Fruit fly (Drosophila melanogaster) whole organism, adult: ENCODE data around the gene CG13314.

Source experiments
- CG11617 ChIP-seq: fragments of 200-800 bp; sonication (Bioruptor generic); optimal IDR thresholded peaks from 2 replicates; lab custom pipeline; 2017; ENCODE audit warnings: mild to moderate bottlenecking, missing biosample characterization, missing genetic modification reagents, missing genetic modification characterization
- CG12768 ChIP-seq: fragments of 200-800 bp; sonication (Bioruptor generic); optimal IDR thresholded peaks from 2 replicates; lab custom pipeline; 2017; ENCODE audit warnings: missing biosample characterization, missing genetic modification characterization, mild to moderate bottlenecking, moderate library complexity, missing genetic modification reagents
- CG14711 ChIP-seq: fragments of 200-800 bp; sonication (Bioruptor generic); optimal IDR thresholded peaks from 2 replicates; lab custom pipeline; 2018; ENCODE audit warnings: missing biosample characterization, mild to moderate bottlenecking, missing genetic modification characterization, moderate library complexity
- CG1620 ChIP-seq: fragments of 200-800 bp; sonication (Bioruptor generic); optimal IDR thresholded peaks from 2 replicates; lab custom pipeline; 2016; ENCODE audit warnings: missing biosample characterization, missing genetic modification characterization
- CG33017 ChIP-seq: fragments of 200-800 bp; sonication (Bioruptor generic); optimal IDR thresholded peaks from 2 replicates; lab custom pipeline; 2018; ENCODE audit warnings: missing biosample characterization, mild to moderate bottlenecking, missing genetic modification characterization, moderate library complexity
- CG5204 ChIP-seq: fragments of 200-800 bp; sonication (Bioruptor generic); optimal IDR thresholded peaks from 2 replicates; lab custom pipeline; 2016; ENCODE audit warnings: missing biosample characterization, missing genetic modification characterization
- CG7045 ChIP-seq: fragments of 200-800 bp; sonication (Bioruptor generic); optimal IDR thresholded peaks from 2 replicates; lab custom pipeline; 2017; ENCODE audit warnings: missing biosample characterization, mild to moderate bottlenecking, missing genetic modification characterization
- CG7101 ChIP-seq: fragments of 200-800 bp; sonication (Bioruptor generic); optimal IDR thresholded peaks from 2 replicates; lab custom pipeline; 2018; ENCODE audit warnings: missing biosample characterization, mild to moderate bottlenecking, missing genetic modification characterization, moderate library complexity
- Clk ChIP-seq: fragments of 200-800 bp; sonication (Bioruptor generic); optimal IDR thresholded peaks from 2 replicates; lab custom pipeline; 2017; ENCODE audit warnings: missing biosample characterization, missing genetic modification characterization
- Crg-1 ChIP-seq: fragments of 200-800 bp; sonication (Bioruptor generic); optimal IDR thresholded peaks from 2 replicates; lab custom pipeline; 2016; ENCODE audit warnings: missing biosample characterization, missing genetic modification characterization
- Hr96 ChIP-seq: fragments of 200-800 bp; sonication (Bioruptor generic); optimal IDR thresholded peaks from 2 replicates; lab custom pipeline; 2016; ENCODE audit warnings: missing biosample characterization, missing genetic modification characterization
- Mnt ChIP-seq: fragments of 200-800 bp; sonication (Bioruptor generic); optimal IDR thresholded peaks from 2 replicates; lab custom pipeline; 2016; ENCODE audit warnings: missing biosample characterization, mild to moderate bottlenecking, missing genetic modification characterization
- bab1 ChIP-seq: fragments of 200-800 bp; sonication (Bioruptor generic); optimal IDR thresholded peaks from 3 replicates; lab custom pipeline; 2019; ENCODE audit warnings: missing biosample characterization, mild to moderate bottlenecking, missing genetic modification characterization, moderate library complexity
- cic ChIP-seq: fragments of 200-800 bp; sonication (Bioruptor generic); optimal IDR thresholded peaks from 2 replicates; lab custom pipeline; 2017; ENCODE audit warnings: missing biosample characterization, mild to moderate bottlenecking, missing genetic modification characterization, moderate library complexity
- cnc ChIP-seq, 2 experiments: fragments of >200 bp; optimal IDR thresholded peaks; 2 replicates each; lab custom pipeline; 2017
- kay ChIP-seq: fragments of 200-800 bp; sonication (Bioruptor generic); peaks from one replicate; lab custom pipeline; 2016; ENCODE audit warnings: missing biosample characterization, missing genetic modification characterization, borderline replicate concordance
- ovo ChIP-seq: fragments of 200-800 bp; sonication (Bioruptor generic); optimal IDR thresholded peaks from 2 replicates; lab custom pipeline; 2016; ENCODE audit warnings: missing biosample characterization, missing genetic modification characterization
- pad ChIP-seq: fragments of 200-800 bp; sonication (Bioruptor generic); optimal IDR thresholded peaks from 3 replicates; lab custom pipeline; 2017; ENCODE audit warnings: missing biosample characterization, missing genetic modification characterization, mild to moderate bottlenecking, moderate library complexity, missing genetic modification reagents
- tj ChIP-seq: fragments of 200-800 bp; sonication (Bioruptor generic); optimal IDR thresholded peaks from 3 replicates; lab custom pipeline; 2017; ENCODE audit warnings: missing biosample characterization, mild to moderate bottlenecking, missing genetic modification characterization, moderate library complexity
- toe ChIP-seq: fragments of 200-800 bp; sonication (Bioruptor generic); optimal IDR thresholded peaks from 2 replicates; lab custom pipeline; 2016; ENCODE audit warnings: missing biosample characterization, missing genetic modification characterization

Gene CG13314

DNA sequence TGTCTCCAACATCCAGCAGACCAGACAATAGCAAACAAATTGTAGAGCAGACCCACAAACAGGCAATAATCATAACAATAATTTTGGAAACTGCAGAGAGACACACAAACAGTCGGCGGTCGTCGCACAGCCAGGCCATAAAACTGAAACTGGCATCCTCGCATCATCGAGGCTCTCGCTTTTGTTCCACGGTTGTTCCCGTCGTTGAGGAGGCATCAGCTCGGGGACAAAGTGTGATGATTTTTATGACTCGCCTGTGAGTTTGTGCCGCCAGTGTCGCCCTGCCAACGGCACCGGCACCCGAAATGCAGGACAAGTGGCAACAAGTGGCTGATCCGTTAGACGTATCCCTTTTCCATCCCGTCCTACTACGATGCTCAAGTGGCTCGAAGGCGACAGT is 21.8 kb downstream of the CG13314 start:
- TF ChIP-seq bab1 (GFP tag; lab: Kevin White, UChicago) (no peak), Crg-1 (no peak), Hr96 (no peak), CG7045 (GFP tag; lab: Kevin White, UChicago) (no peak), CG33017 (tag; lab: Kevin White, UChicago) (no peak), kay (no peak), cic (no peak), Clk (no peak), tj (GFP tag; lab: Kevin White, UChicago) (no peak), pad (GFP tag; lab: Kevin White, UChicago) (no peak), CG5204 (GFP tag; lab: Kevin White, UChicago) (no peak), CG11617 (GFP tag; lab: Kevin White, UChicago) (no peak), CG1620 (GFP tag; lab: Kevin White, UChicago) (no peak)

DNA sequence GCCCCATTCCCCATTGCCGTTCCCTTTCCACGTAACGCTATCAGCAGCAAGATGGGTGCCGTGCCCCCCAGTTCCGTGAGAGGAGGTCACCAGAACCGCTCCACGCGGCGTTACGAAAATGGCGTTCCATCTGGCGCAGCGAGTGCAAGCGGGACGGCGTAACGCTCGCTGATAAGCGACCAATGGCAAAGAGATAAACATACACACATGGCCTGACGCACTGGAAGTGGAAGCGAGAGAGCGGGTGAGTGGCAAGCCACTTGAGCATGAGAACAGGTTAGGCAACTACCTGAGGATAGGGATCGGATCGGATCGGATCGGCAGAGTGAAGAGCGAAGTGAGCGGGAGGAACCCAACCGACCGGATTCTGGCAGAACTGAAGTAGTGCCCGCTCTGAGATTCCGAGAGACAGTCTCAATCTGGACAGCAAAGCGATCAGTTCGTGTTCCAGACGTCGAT is 23.2 kb downstream of the CG13314 start, which contains the start of gene Doc3:
Gene Doc3 (plus strand): TSS at position 409 of the 459 bp plus-strand sequence.
- TF ChIP-seq CG12768 (GFP tag; lab: Kevin White, UChicago) (no peak), Mnt (no peak), CG7045 (GFP tag; lab: Kevin White, UChicago) (no peak), ovo (GFP tag; lab: Kevin White, UChicago) (no peak), bab1 (GFP tag; lab: Kevin White, UChicago) (no peak), tj (GFP tag; lab: Kevin White, UChicago) (no peak), cnc (optimal IDR thresholded peaks at IDR 0.05; lab: Kevin White, UChicago) (no peak)

DNA sequence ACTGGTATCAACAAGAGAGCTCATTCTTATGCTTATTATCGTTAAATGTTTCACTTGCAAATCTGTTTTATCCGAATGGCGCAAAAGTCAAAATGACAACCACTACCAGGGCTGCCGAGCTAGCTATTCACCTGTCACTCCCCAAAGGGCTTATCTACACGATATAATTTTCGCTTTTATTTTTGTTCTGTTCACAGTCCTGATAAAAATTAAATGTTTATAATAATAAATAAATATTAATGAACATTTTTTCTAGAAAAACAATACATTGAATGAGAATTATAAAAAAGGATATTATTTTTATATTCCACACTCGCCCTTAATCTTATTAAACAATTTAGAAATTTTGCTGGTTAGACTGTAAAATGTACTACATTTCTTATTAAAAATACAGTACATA is 28.1 kb downstream of the CG13314 start, which contains the start of gene CG5194:
Gene CG5194 (minus strand): TSS at position 101 of the 400 bp plus-strand sequence.
- no peak for TF ChIP-seq ovo (GFP tag; lab: Kevin White, UChicago)
- TF ChIP-seq CG1620 (GFP tag; lab: Kevin White, UChicago): no peak
- TF ChIP-seq CG14711 (tag; lab: Kevin White, UChicago): no peak
- no peak for TF ChIP-seq Mnt
- no peak for TF ChIP-seq Hr96
- no peak for TF ChIP-seq CG5204 (GFP tag; lab: Kevin White, UChicago)
- no peak for TF ChIP-seq kay
- no peak for TF ChIP-seq tj (GFP tag; lab: Kevin White, UChicago)
- TF ChIP-seq Clk: no peak
- TF ChIP-seq CG7101: no peak
- no peak for TF ChIP-seq CG33017 (tag; lab: Kevin White, UChicago)

DNA sequence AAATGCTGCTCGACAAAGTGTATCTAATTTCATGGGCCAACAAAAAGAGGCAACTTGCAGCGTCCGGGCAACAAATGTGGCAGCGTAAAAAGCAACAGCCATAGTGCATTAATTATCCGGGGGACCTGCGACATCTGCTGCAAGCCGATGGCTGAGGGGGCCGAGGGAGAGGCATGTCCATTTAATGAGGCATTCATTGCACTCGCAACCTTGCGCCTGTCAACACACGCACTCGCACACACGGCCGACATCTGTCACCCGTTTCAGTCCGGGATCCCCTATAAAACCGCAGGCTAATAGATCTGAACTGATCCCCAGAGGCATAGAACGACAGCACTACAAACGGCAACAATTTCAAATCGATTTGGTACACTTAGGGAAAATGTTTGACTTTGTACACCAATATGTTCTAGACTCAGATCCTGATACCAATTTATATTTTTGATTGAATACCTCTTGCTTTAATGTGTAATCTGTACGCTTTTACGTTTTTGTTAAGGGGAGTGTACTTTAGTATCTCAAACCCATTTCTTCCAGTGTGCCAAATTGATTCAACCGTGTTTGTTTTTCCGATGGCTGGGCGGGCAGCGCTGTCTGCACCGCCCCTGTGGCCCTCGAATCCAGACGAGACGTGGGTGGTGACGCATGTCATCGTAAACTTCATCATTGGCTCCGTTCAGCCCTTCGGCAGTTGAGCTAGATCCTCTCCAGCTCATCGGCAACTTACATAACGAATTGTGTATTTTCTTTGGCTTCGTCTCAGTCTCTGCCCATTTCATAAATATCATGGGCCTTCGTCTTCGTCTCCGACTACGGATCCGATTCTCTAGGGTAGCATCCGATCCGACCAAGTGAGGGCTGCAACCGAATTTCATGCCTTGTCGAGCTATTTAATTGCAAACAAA is 30.1 kb downstream of the CG13314 start:
- TF ChIP-seq Crg-1 (no peak), pad (GFP tag; lab: Kevin White, UChicago) (no peak)

DNA sequence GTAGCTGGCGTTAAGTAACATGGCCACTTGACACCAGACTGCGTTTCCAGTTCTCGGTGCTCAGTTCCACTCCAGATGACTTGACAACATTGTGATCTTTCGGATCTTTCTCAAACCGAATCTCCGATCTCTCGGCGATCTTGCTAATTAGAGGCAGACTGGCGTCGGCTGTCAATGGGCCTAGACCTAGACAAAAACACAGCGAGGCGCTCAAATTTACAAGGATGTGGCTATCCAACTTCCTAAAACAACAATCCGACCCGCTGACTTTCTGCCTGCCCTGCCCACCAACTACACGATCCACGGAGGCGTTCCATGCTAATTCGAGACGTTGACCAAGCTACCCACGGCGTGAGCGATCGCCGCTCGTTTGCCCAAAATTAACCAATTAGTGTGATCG is 32.1 kb downstream of the CG13314 start:
- no peak for TF ChIP-seq CG1620 (GFP tag; lab: Kevin White, UChicago)
- TF ChIP-seq ovo (GFP tag; lab: Kevin White, UChicago): no peak
- TF ChIP-seq CG12768 (GFP tag; lab: Kevin White, UChicago): no peak
- no peak for TF ChIP-seq Crg-1
- no peak for TF ChIP-seq cnc (optimal IDR thresholded peaks at IDR 0.05; lab: Kevin White, UChicago)
- TF ChIP-seq Mnt: no peak
- no peak for TF ChIP-seq Clk

DNA sequence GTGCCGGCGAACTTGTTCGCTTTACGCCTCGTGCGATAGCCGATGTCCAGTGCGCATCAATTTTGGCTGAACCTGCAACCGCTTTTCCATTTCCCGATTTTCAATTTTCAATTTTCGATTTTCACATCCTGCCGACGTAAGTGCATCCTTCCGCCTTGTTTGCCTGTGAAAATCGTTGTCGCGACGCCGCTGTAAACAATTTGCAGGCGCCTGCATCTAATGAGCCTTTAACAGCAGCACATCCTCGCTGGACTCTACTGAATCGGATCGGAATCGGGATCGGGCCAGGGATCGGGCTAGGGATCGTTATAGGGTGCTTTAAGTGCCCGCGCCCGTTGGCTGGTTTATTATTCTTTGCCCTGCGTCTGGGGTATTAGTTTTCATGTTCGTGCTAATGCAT is 35.8 kb downstream of the CG13314 start:
- TF ChIP-seq CG7101 (no peak), Hr96 (no peak), Clk (no peak), Crg-1 (no peak), pad (GFP tag; lab: Kevin White, UChicago) (no peak), CG33017 (tag; lab: Kevin White, UChicago) (no peak), CG5204 (GFP tag; lab: Kevin White, UChicago) (no peak), CG14711 (tag; lab: Kevin White, UChicago) (no peak), Mnt (no peak), toe (GFP tag; lab: Kevin White, UChicago) (no peak), kay (no peak), bab1 (GFP tag; lab: Kevin White, UChicago) (no peak), CG12768 (GFP tag; lab: Kevin White, UChicago) (no peak), CG7045 (GFP tag; lab: Kevin White, UChicago) (no peak)

DNA sequence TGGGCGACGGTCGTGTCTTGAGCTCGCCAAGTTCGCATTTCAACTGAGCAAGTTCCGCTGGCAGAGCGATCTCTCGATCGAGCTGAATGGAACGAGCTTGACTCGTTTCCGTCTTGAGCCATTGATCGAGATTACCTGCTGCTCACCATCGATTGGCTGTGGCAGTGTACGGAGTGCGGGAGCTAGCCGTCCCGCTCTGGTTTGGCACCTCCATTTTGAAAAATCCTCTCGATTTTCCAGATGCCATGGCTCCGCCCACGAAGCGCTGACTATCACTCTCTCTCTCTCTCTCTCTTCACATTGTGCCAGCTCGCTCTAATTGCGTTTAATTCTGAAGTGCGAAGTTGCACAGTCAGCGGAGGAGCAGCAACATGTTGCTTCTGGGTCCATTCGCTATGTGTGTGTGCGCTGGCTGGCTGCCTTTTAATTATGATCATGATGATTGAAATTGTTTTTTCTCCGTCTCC is 37.6 kb downstream of the CG13314 start, which contains the start of gene Doc2:
Gene Doc2 (minus strand): TSS at position 51 of the 467 bp plus-strand sequence.
- TF ChIP-seq CG7101 (no peak), Mnt (no peak), Hr96 (no peak), CG11617 (GFP tag; lab: Kevin White, UChicago) (no peak), pad (GFP tag; lab: Kevin White, UChicago) (no peak), cnc (optimal IDR thresholded peaks at IDR 0.05; lab: Kevin White, UChicago) (no peak), tj (GFP tag; lab: Kevin White, UChicago) (no peak), CG5204 (GFP tag; lab: Kevin White, UChicago) (no peak), CG1620 (GFP tag; lab: Kevin White, UChicago) (no peak), ovo (GFP tag; lab: Kevin White, UChicago) (no peak), CG14711 (tag; lab: Kevin White, UChicago) (no peak), kay (no peak), cic (no peak), Crg-1 (no peak), CG12768 (GFP tag; lab: Kevin White, UChicago) (no peak)
